Worm (Caenorhabditis elegans) whole organism, L2 larva: ENCODE data around the gene ZK154.1.

Experiments used
- C34F6.9 ChIP-seq: fragments of 150-350 bp; optimal IDR thresholded peaks from 2 replicates; lab custom pipeline; 2014; ENCODE audit warnings: missing biosample characterization, missing genetic modification characterization
- F13H6.1 ChIP-seq: sonication (generic microtip); optimal IDR thresholded peaks from 2 replicates; lab custom pipeline; 2016; ENCODE audit warnings: missing genetic modification characterization, missing compliant biosample characterization
- R02D3.7 ChIP-seq: fragments of 150-350 bp; optimal IDR thresholded peaks from 2 replicates; lab custom pipeline; 2014; ENCODE audit warnings: missing biosample characterization, missing genetic modification characterization
- Y55F3AM.14 ChIP-seq: fragments of 200-800 bp; sonication (Bioruptor generic); optimal IDR thresholded peaks from 2 replicates; lab custom pipeline; 2018; ENCODE audit warnings: mild to moderate bottlenecking, missing genetic modification characterization, missing compliant biosample characterization
- ZK546.5 ChIP-seq: sonication (generic microtip); optimal IDR thresholded peaks from 2 replicates; lab custom pipeline; 2017; ENCODE audit warnings: missing biosample characterization, missing genetic modification characterization
- alr-1 ChIP-seq: fragments of 150-350 bp; optimal IDR thresholded peaks from 2 replicates; lab custom pipeline; 2014; ENCODE audit warnings: missing biosample characterization, missing genetic modification characterization
- aly-2 ChIP-seq: fragments of 150-350 bp; optimal IDR thresholded peaks from 2 replicates; lab custom pipeline; 2014; ENCODE audit warnings: missing biosample characterization, missing genetic modification characterization
- ama-1 ChIP-seq: fragments of 150-350 bp; optimal IDR thresholded peaks from 2 replicates; lab custom pipeline; 2018; ENCODE audit warnings: inconsistent platforms
- blmp-1 ChIP-seq: sonication (generic microtip); optimal IDR thresholded peaks from 2 replicates; lab custom pipeline; 2017; ENCODE audit warnings: missing genetic modification characterization, mild to moderate bottlenecking, missing compliant biosample characterization, antibody characterized with exemption, moderate library complexity; ENCODE audit not compliant: insufficient read depth
- ceh-16 ChIP-seq: fragments of 150-350 bp; optimal IDR thresholded peaks from 2 replicates; lab custom pipeline; 2014; ENCODE audit warnings: missing biosample characterization, missing genetic modification characterization
- ceh-82 ChIP-seq: fragments of 150-350 bp; optimal IDR thresholded peaks from 2 replicates; lab custom pipeline; 2014; ENCODE audit warnings: missing biosample characterization, missing genetic modification characterization
- crh-2 ChIP-seq: sonication (generic microtip); optimal IDR thresholded peaks from 2 replicates; lab custom pipeline; 2017; ENCODE audit warnings: missing biosample characterization, missing genetic modification characterization
- dmd-4 ChIP-seq: sonication (generic microtip); optimal IDR thresholded peaks from 2 replicates; lab custom pipeline; 2017; ENCODE audit warnings: missing biosample characterization, missing genetic modification characterization
- egl-27 ChIP-seq: sonication (generic microtip); optimal IDR thresholded peaks from 3 replicates; lab custom pipeline; 2017; ENCODE audit warnings: missing biosample characterization, missing genetic modification reagents, missing genetic modification characterization
- elt-1 ChIP-seq: fragments of 150-350 bp; optimal IDR thresholded peaks from 2 replicates; lab custom pipeline; 2014; ENCODE audit warnings: missing biosample characterization, missing genetic modification characterization
- elt-3 ChIP-seq: sonication (generic microtip); optimal IDR thresholded peaks from 2 replicates; lab custom pipeline; 2017; ENCODE audit warnings: missing biosample characterization, missing genetic modification characterization
- fos-1 ChIP-seq: fragments of 150-350 bp; optimal IDR thresholded peaks from 2 replicates; lab custom pipeline; 2014; ENCODE audit warnings: missing biosample characterization, missing genetic modification characterization
- gmeb-1 ChIP-seq: fragments of 150-350 bp; optimal IDR thresholded peaks from 2 replicates; lab custom pipeline; 2014; ENCODE audit warnings: missing biosample characterization, missing genetic modification characterization
- lin-11 ChIP-seq: fragments of 150-350 bp; sonication (generic microtip); optimal IDR thresholded peaks from 2 replicates; lab custom pipeline; 2014; ENCODE audit warnings: missing biosample characterization, missing genetic modification characterization, inconsistent platforms, mixed read lengths
- lin-13 ChIP-seq: fragments of 150-350 bp; optimal IDR thresholded peaks from 2 replicates; lab custom pipeline; 2014; ENCODE audit warnings: missing biosample characterization, missing genetic modification reagents, missing genetic modification characterization
- lin-39 ChIP-seq: fragments of 150-350 bp; optimal IDR thresholded peaks from 2 replicates; lab custom pipeline; 2014; ENCODE audit warnings: missing biosample characterization, missing genetic modification reagents, missing genetic modification characterization
- lsy-2 ChIP-seq, 2 experiments: fragments of 150-350 bp in 1 of 2; sonication (generic microtip) in 1 of 2; optimal IDR thresholded peaks; 2 replicates each; lab custom pipeline; 2014 to 2017; ENCODE audit warnings: missing biosample characterization in 2 of 2, missing genetic modification characterization in 2 of 2
- mab-5 ChIP-seq: fragments of 150-350 bp; optimal IDR thresholded peaks from 2 replicates; lab custom pipeline; 2014; ENCODE audit warnings: missing biosample characterization, missing genetic modification characterization
- mbf-1 ChIP-seq: sonication (generic microtip); optimal IDR thresholded peaks from 2 replicates; lab custom pipeline; 2017; ENCODE audit warnings: missing biosample characterization, missing genetic modification characterization
- mdl-1 ChIP-seq, 2 experiments: fragments of 150-350 bp in 1 of 2; sonication (generic microtip) in 1 of 2; optimal IDR thresholded peaks; 2 replicates each; lab custom pipeline; 2017; ENCODE audit warnings: missing biosample characterization in 2 of 2, missing genetic modification characterization in 2 of 2
- nhr-10 ChIP-seq: sonication (generic microtip); optimal IDR thresholded peaks from 2 replicates; lab custom pipeline; 2017; ENCODE audit warnings: missing biosample characterization, missing genetic modification characterization
- nhr-11 ChIP-seq: fragments of 150-350 bp; optimal IDR thresholded peaks from 2 replicates; lab custom pipeline; 2014; ENCODE audit warnings: missing biosample characterization, missing genetic modification characterization
- nhr-12 ChIP-seq: fragments of 150-350 bp; optimal IDR thresholded peaks from 2 replicates; lab custom pipeline; 2014; ENCODE audit warnings: missing biosample characterization, missing genetic modification characterization
- nhr-129 ChIP-seq: fragments of 150-350 bp; optimal IDR thresholded peaks from 2 replicates; lab custom pipeline; 2014; ENCODE audit warnings: missing biosample characterization, missing genetic modification characterization
- nhr-21 ChIP-seq: fragments of 150-350 bp; optimal IDR thresholded peaks from 2 replicates; lab custom pipeline; 2014; ENCODE audit warnings: missing biosample characterization, missing genetic modification characterization
- nhr-23 ChIP-seq: fragments of 150-350 bp; optimal IDR thresholded peaks from 2 replicates; lab custom pipeline; 2014; ENCODE audit warnings: missing biosample characterization, missing genetic modification reagents, missing genetic modification characterization
- nhr-237 ChIP-seq: fragments of 150-350 bp; optimal IDR thresholded peaks from 2 replicates; lab custom pipeline; 2014; ENCODE audit warnings: missing biosample characterization, missing genetic modification characterization
- nhr-25 ChIP-seq: fragments of 150-350 bp; sonication (generic microtip); optimal IDR thresholded peaks from 3 replicates; lab custom pipeline; 2014; ENCODE audit warnings: missing biosample characterization, missing genetic modification characterization
- nhr-6 ChIP-seq: fragments of 150-350 bp; optimal IDR thresholded peaks from 2 replicates; lab custom pipeline; 2014; ENCODE audit warnings: missing biosample characterization, missing genetic modification characterization
- nhr-77 ChIP-seq: fragments of 150-350 bp; optimal IDR thresholded peaks from 2 replicates; lab custom pipeline; 2014; ENCODE audit warnings: missing biosample characterization, missing genetic modification characterization
- peb-1 ChIP-seq: fragments of 150-350 bp; optimal IDR thresholded peaks from 2 replicates; lab custom pipeline; 2014; ENCODE audit warnings: missing biosample characterization, missing genetic modification characterization
- sem-4 ChIP-seq: fragments of 150-350 bp; optimal IDR thresholded peaks from 2 replicates; lab custom pipeline; 2014; ENCODE audit warnings: missing biosample characterization, missing genetic modification reagents, missing genetic modification characterization
- skn-1 ChIP-seq: sonication (generic microtip); optimal IDR thresholded peaks from 2 replicates; lab custom pipeline; 2017; ENCODE audit warnings: missing biosample characterization, missing genetic modification characterization
- sma-3 ChIP-seq: sonication (generic microtip); optimal IDR thresholded peaks from 2 replicates; lab custom pipeline; 2016; ENCODE audit warnings: missing genetic modification reagents, missing genetic modification characterization, missing compliant biosample characterization
- sma-9 ChIP-seq, 2 experiments: fragments of 150-350 bp in 1 of 2; sonication (generic microtip) in 1 of 2; optimal IDR thresholded peaks; 2 replicates each; lab custom pipeline; 2014 to 2016; ENCODE audit warnings: missing genetic modification characterization in 2 of 2, mild to moderate bottlenecking in 1 of 2, missing biosample characterization in 1 of 2, missing compliant biosample characterization in 1 of 2, missing genetic modification reagents in 1 of 2, moderate library complexity in 1 of 2
- snpc-4 ChIP-seq: fragments of 150-350 bp; optimal IDR thresholded peaks from 2 replicates; lab custom pipeline; 2014; ENCODE audit warnings: missing biosample characterization, missing genetic modification characterization
- unc-55 ChIP-seq: fragments of 150-350 bp; sonication (generic microtip); optimal IDR thresholded peaks from 3 replicates; lab custom pipeline; 2014; ENCODE audit warnings: missing biosample characterization, missing genetic modification reagents, missing genetic modification characterization
- zag-1 ChIP-seq: fragments of 150-350 bp; optimal IDR thresholded peaks from 2 replicates; lab custom pipeline; 2014; ENCODE audit warnings: missing biosample characterization, missing genetic modification characterization
- ztf-1 ChIP-seq: fragments of 200-800 bp; sonication (Bioruptor generic); conservative IDR thresholded peaks from 2 replicates; pipeline ENCODE4 v1.3.6; 2022; ENCODE audit warnings: missing genetic modification characterization, missing compliant biosample characterization
- ztf-11 ChIP-seq: sonication (generic microtip); optimal IDR thresholded peaks from 2 replicates; lab custom pipeline; 2017; ENCODE audit warnings: missing biosample characterization, missing genetic modification characterization
- ztf-4 ChIP-seq: fragments of 150-350 bp; optimal IDR thresholded peaks from 2 replicates; lab custom pipeline; 2014; ENCODE audit warnings: missing biosample characterization, missing genetic modification characterization

Gene ZK154.1

ce11 chrX:7781827-7782226, 2.5 kb downstream of the ZK154.1 start:
- TF ChIP-seq zag-1 (tag; lab: Kevin White, UChicago), result no peak

- TF ChIP-seq skn-1 (tag; lab: Kevin White, UChicago), result no peak
- TF ChIP-seq sma-9 (GFP tag; optimal IDR thresholded peaks at IDR 0.05; lab: Kevin White, UChicago), result peak; percentile 49
- TF ChIP-seq sma-9 (tag; optimal IDR thresholded peaks at IDR 0.05; lab: Kevin White, UChicago), result no peak
- no peak for TF ChIP-seq nhr-6 (tag; lab: Kevin White, UChicago)
- peak; percentile 90 for TF ChIP-seq nhr-129 (tag; lab: Kevin White, UChicago)
- peak; percentile 9 for TF ChIP-seq lin-13 (GFP tag; lab: Kevin White, UChicago)
- no peak for TF ChIP-seq elt-1 (tag; lab: Kevin White, UChicago)
- peak in 1 of 2 experiments; percentile 63 for TF ChIP-seq lsy-2 (tag; optimal IDR thresholded peaks at IDR 0.05; lab: Kevin White, UChicago)
- no peak for TF ChIP-seq nhr-237 (tag; lab: Kevin White, UChicago)
- no peak for TF ChIP-seq elt-3 (tag; lab: Kevin White, UChicago)
- peak; percentile 72 for TF ChIP-seq C34F6.9 (tag; lab: Kevin White, UChicago)
- no peak for TF ChIP-seq snpc-4 (tag; lab: Kevin White, UChicago)
- no peak for TF ChIP-seq nhr-11 (tag; lab: Kevin White, UChicago)
- no peak for TF ChIP-seq nhr-10 (tag; lab: Kevin White, UChicago)
- TF ChIP-seq ceh-16 (tag; lab: Kevin White, UChicago), result no peak
- peak; percentile 17 for TF ChIP-seq F13H6.1 (tag; lab: Kevin White, UChicago)
- TF ChIP-seq crh-2 (tag; lab: Kevin White, UChicago), result peak; percentile 11
- TF ChIP-seq sma-3, result peak; percentile 12
- TF ChIP-seq blmp-1 (tag; lab: Kevin White, UChicago), result no peak
- no peak for TF ChIP-seq ama-1 (lab: Kevin White, UChicago)
These were observed 3.0 kb downstream of the ZK154.1 start, which contains the start of gene ZK154.4 for ce11 chrX:7782389-7782788. ZK154.4 (minus strand) TSS chrX:7782415.

- TF ChIP-seq blmp-1 (tag; lab: Kevin White, UChicago), result no peak
- peak; percentile 36 for TF ChIP-seq sem-4 (tag; lab: Kevin White, UChicago)
- TF ChIP-seq peb-1, result no peak
- TF ChIP-seq fos-1 (tag; lab: Kevin White, UChicago), result peak; percentile 3
- no peak for TF ChIP-seq aly-2 (tag; lab: Kevin White, UChicago)
- peak; percentile 55 for TF ChIP-seq unc-55 (GFP tag; lab: Kevin White, UChicago)
- no peak for TF ChIP-seq mdl-1 (tag; optimal IDR thresholded peaks at IDR 0.05; lab: Kevin White, UChicago)
- no peak for TF ChIP-seq lin-11 (tag; lab: Kevin White, UChicago)
- TF ChIP-seq nhr-6 (tag; lab: Kevin White, UChicago), result peak; percentile 3
- peak; percentile 78 for TF ChIP-seq C34F6.9 (tag; lab: Kevin White, UChicago)
- no peak for TF ChIP-seq mbf-1 (tag; lab: Kevin White, UChicago)
- TF ChIP-seq nhr-21 (tag; lab: Kevin White, UChicago), result no peak
- no peak for TF ChIP-seq R02D3.7 (tag; lab: Kevin White, UChicago)
- peak in 1 of 2 experiments; percentile 54 for TF ChIP-seq lsy-2 (tag; optimal IDR thresholded peaks at IDR 0.05; lab: Kevin White, UChicago)
- TF ChIP-seq sma-3, result peak; percentile 5
- TF ChIP-seq ztf-1 (GFP tag; lab: Robert Waterston, UW), result no peak
- TF ChIP-seq elt-1 (tag; lab: Kevin White, UChicago), result no peak
- no peak for TF ChIP-seq elt-3 (tag; lab: Kevin White, UChicago)
- TF ChIP-seq nhr-25, result no peak
- TF ChIP-seq ceh-82 (tag; lab: Kevin White, UChicago), result no peak
- TF ChIP-seq egl-27 (tag; lab: Kevin White, UChicago), result no peak
- no peak for TF ChIP-seq skn-1 (tag; lab: Kevin White, UChicago)
- no peak for TF ChIP-seq lin-39 (tag; lab: Kevin White, UChicago)
- TF ChIP-seq sma-9 (GFP tag; optimal IDR thresholded peaks at IDR 0.05; lab: Kevin White, UChicago), result peak; percentile 23
- no peak for TF ChIP-seq sma-9 (tag; optimal IDR thresholded peaks at IDR 0.05; lab: Kevin White, UChicago)
- peak; percentile 55 for TF ChIP-seq crh-2 (tag; lab: Kevin White, UChicago)
- TF ChIP-seq gmeb-1 (tag; lab: Kevin White, UChicago), result peak; percentile 24
- no peak for TF ChIP-seq ama-1 (lab: Kevin White, UChicago)
- TF ChIP-seq lin-13 (GFP tag; lab: Kevin White, UChicago), result no peak
- no peak for TF ChIP-seq ztf-4 (tag; lab: Kevin White, UChicago)
- TF ChIP-seq nhr-11 (tag; lab: Kevin White, UChicago), result no peak
- no peak for TF ChIP-seq nhr-12 (tag; lab: Kevin White, UChicago)
- no peak for TF ChIP-seq nhr-23 (tag; lab: Kevin White, UChicago)
- no peak for TF ChIP-seq zag-1 (tag; lab: Kevin White, UChicago)
- TF ChIP-seq Y55F3AM.14, result no peak
- TF ChIP-seq nhr-10 (tag; lab: Kevin White, UChicago), result no peak
- peak; percentile 74 for TF ChIP-seq nhr-129 (tag; lab: Kevin White, UChicago)
- no peak for TF ChIP-seq snpc-4 (tag; lab: Kevin White, UChicago)
- no peak for TF ChIP-seq ZK546.5 (tag; lab: Kevin White, UChicago)
- no peak for TF ChIP-seq nhr-237 (tag; lab: Kevin White, UChicago)
- no peak for TF ChIP-seq nhr-77 (tag; lab: Kevin White, UChicago)
- TF ChIP-seq ceh-16 (tag; lab: Kevin White, UChicago), result no peak
- TF ChIP-seq alr-1, result no peak
- TF ChIP-seq dmd-4 (tag; lab: Kevin White, UChicago), result no peak
- TF ChIP-seq mab-5, result no peak
- no peak for TF ChIP-seq ztf-11 (tag; lab: Kevin White, UChicago)
These were observed 8.5 kb downstream of the ZK154.1 start, which contains the start of gene ZK154.5 for ce11 chrX:7787885-7788353. ZK154.5 (minus strand) TSS chrX:7787935.
